Fruit fly (Drosophila melanogaster) whole organism, embryonic: Measurements from ENCODE around the gene CG16779.
A peak's percentile ranks its signal among the peaks of the same experiment; 100 is the strongest.

ENCODE experiments used
- ATbp ChIP-seq: fragments of 200-800 bp; sonication (Bioruptor generic); optimal IDR thresholded peaks from 2 replicates; lab custom pipeline; 2017; ENCODE audit warnings: missing biosample characterization, mild to moderate bottlenecking, missing genetic modification characterization, missing genetic modification reagents
- Ada2b ChIP-seq: fragments of 200-800 bp; sonication (Bioruptor generic); IDR thresholded peaks from 2 replicates; pipeline ENCODE4 v1.3.6; 2022; ENCODE audit warnings: missing biosample characterization, missing genetic modification characterization
- CG10565 ChIP-seq: fragments of 200-800 bp; sonication (Bioruptor generic); optimal IDR thresholded peaks from 3 replicates; lab custom pipeline; 2016; ENCODE audit warnings: missing biosample characterization, mild to moderate bottlenecking, missing genetic modification characterization
- CG10959 ChIP-seq: fragments of 200-800 bp; sonication (Bioruptor generic); IDR thresholded peaks from 2 replicates; pipeline ENCODE4 v1.3.6; 2022; ENCODE audit warnings: missing biosample characterization, missing genetic modification characterization
- CG13424 ChIP-seq: fragments of 200-800 bp; sonication (Bioruptor generic); optimal IDR thresholded peaks from 2 replicates; lab custom pipeline; 2019; ENCODE audit warnings: missing biosample characterization, mild to moderate bottlenecking, missing genetic modification characterization, moderate library complexity
- CG13775 ChIP-seq: fragments of 200-800 bp; sonication (Bioruptor generic); optimal IDR thresholded peaks from 3 replicates; lab custom pipeline; 2017; ENCODE audit warnings: missing biosample characterization, mild to moderate bottlenecking, missing genetic modification characterization
- CG13894 ChIP-seq: fragments of 200-800 bp; sonication (Bioruptor generic); optimal IDR thresholded peaks from 3 replicates; lab custom pipeline; 2018; ENCODE audit warnings: missing biosample characterization, mild to moderate bottlenecking, missing genetic modification characterization, moderate library complexity
- CG15269 ChIP-seq: fragments of 200-800 bp; sonication (Bioruptor generic); optimal IDR thresholded peaks from 2 replicates; lab custom pipeline; 2018; ENCODE audit warnings: missing biosample characterization, mild to moderate bottlenecking, missing genetic modification characterization, moderate library complexity
- CG17361 ChIP-seq: fragments of 200-800 bp; sonication (Bioruptor generic); IDR thresholded peaks from 3 replicates; pipeline ENCODE4 v1.3.6; 2022; ENCODE audit warnings: missing biosample characterization, missing genetic modification characterization
- CG17385 ChIP-seq: fragments of 200-800 bp; sonication (Bioruptor generic); optimal IDR thresholded peaks from 3 replicates; lab custom pipeline; 2018; ENCODE audit warnings: missing biosample characterization, mild to moderate bottlenecking, missing genetic modification characterization
- CG2116 ChIP-seq: fragments of 200-800 bp; sonication (Bioruptor generic); optimal IDR thresholded peaks from 3 replicates; lab custom pipeline; 2018; ENCODE audit warnings: missing biosample characterization, mild to moderate bottlenecking, missing genetic modification characterization
- CG3163 ChIP-seq: fragments of 200-800 bp; sonication (Bioruptor generic); optimal IDR thresholded peaks from 3 replicates; lab custom pipeline; 2016; ENCODE audit warnings: missing biosample characterization, missing genetic modification characterization
- CG32532 ChIP-seq: fragments of 200-800 bp; sonication (Bioruptor generic); IDR thresholded peaks from 2 replicates; pipeline ENCODE4 v1.3.6; 2022; ENCODE audit warnings: missing biosample characterization, missing genetic modification characterization
- CG3995 ChIP-seq: fragments of 200-800 bp; sonication (Bioruptor generic); optimal IDR thresholded peaks from 3 replicates; lab custom pipeline; 2016; ENCODE audit warnings: missing biosample characterization, missing genetic modification characterization
- CG4730 ChIP-seq: fragments of 200-800 bp; sonication (Bioruptor generic); IDR thresholded peaks from 2 replicates; pipeline ENCODE4 v1.3.6; 2022; ENCODE audit warnings: missing biosample characterization, missing genetic modification characterization
- CG6175 ChIP-seq: fragments of 200-800 bp; sonication (Bioruptor generic); IDR thresholded peaks from 3 replicates; pipeline ENCODE4 v1.3.6; 2022; ENCODE audit warnings: missing biosample characterization, missing genetic modification characterization
- CG8924 ChIP-seq: fragments of 200-800 bp; optimal IDR thresholded peaks from 3 replicates; lab custom pipeline; 2019; ENCODE audit warnings: missing biosample characterization, mild to moderate bottlenecking, missing genetic modification characterization, moderate library complexity
- CHES-1-like ChIP-seq: fragments of 200-800 bp; sonication (Bioruptor generic); optimal IDR thresholded peaks from 2 replicates; lab custom pipeline; 2016; ENCODE audit warnings: missing biosample characterization, missing genetic modification characterization
- D19A ChIP-seq: fragments of 200-800 bp; optimal IDR thresholded peaks from 3 replicates; lab custom pipeline; 2019; ENCODE audit warnings: missing biosample characterization, mild to moderate bottlenecking, missing genetic modification characterization, moderate library complexity
- Dfd ChIP-seq, 2 experiments: fragments of >200 bp; optimal IDR thresholded peaks; 2 replicates each; lab custom pipeline; 2017; ENCODE audit warnings: missing biosample characterization in 2 of 2, missing genetic modification characterization in 2 of 2
- Doc3 ChIP-seq: fragments of 200-800 bp; sonication (Bioruptor generic); IDR thresholded peaks from 3 replicates; pipeline ENCODE4 v1.3.6; 2022; ENCODE audit warnings: missing biosample characterization, missing genetic modification characterization; ENCODE audit not compliant: partially characterized antibody
- Elba2 ChIP-seq: fragments of 200-800 bp; sonication (Bioruptor generic); optimal IDR thresholded peaks from 3 replicates; lab custom pipeline; 2016; ENCODE audit warnings: missing biosample characterization, missing genetic modification characterization
- Fer3 ChIP-seq: fragments of 200-800 bp; sonication (Bioruptor generic); optimal IDR thresholded peaks from 2 replicates; lab custom pipeline; 2018; ENCODE audit warnings: missing biosample characterization, mild to moderate bottlenecking, missing genetic modification characterization, moderate library complexity
- Hr51 ChIP-seq, 2 experiments: fragments of 200-800 bp; sonication (Bioruptor generic); optimal IDR thresholded peaks; 2 replicates in 1 of 2; 3 replicates in 1 of 2; lab custom pipeline; 2016 to 2018; ENCODE audit warnings: missing biosample characterization in 2 of 2, missing genetic modification characterization in 2 of 2, mild to moderate bottlenecking in 1 of 2, moderate library complexity in 1 of 2
- Lhr ChIP-seq: fragments of 200-800 bp; sonication (Bioruptor generic); optimal IDR thresholded peaks from 3 replicates; lab custom pipeline; 2017; ENCODE audit warnings: mild to moderate bottlenecking, missing biosample characterization, missing genetic modification reagents, missing genetic modification characterization
- Lim3 ChIP-seq: fragments of 200-800 bp; sonication (Bioruptor generic); IDR thresholded peaks from 2 replicates; pipeline ENCODE4 v1.3.6; 2022; ENCODE audit warnings: missing biosample characterization, missing genetic modification characterization
- Mrtf ChIP-seq: fragments of 200-800 bp; sonication (Bioruptor generic); IDR thresholded peaks from 3 replicates; pipeline ENCODE4 v1.3.6; 2022; ENCODE audit warnings: missing biosample characterization, missing genetic modification characterization
- Nf-YB ChIP-seq: fragments of 200-800 bp; sonication (Bioruptor generic); optimal IDR thresholded peaks from 3 replicates; lab custom pipeline; 2019; ENCODE audit warnings: missing biosample characterization, mild to moderate bottlenecking, missing genetic modification characterization, moderate library complexity
- Poxn ChIP-seq: fragments of 200-800 bp; sonication (Bioruptor generic); IDR thresholded peaks from 2 replicates; pipeline ENCODE4 v1.3.6; 2022; ENCODE audit warnings: missing biosample characterization, missing genetic modification characterization
- Ptx1 ChIP-seq: fragments of 200-800 bp; sonication (Bioruptor generic); IDR thresholded peaks from 2 replicates; pipeline ENCODE4 v1.3.6; 2022; ENCODE audit warnings: missing biosample characterization, missing genetic modification characterization
- Vsx1 ChIP-seq: fragments of 200-800 bp; sonication (Bioruptor generic); optimal IDR thresholded peaks from 2 replicates; lab custom pipeline; 2017; ENCODE audit warnings: missing biosample characterization, mild to moderate bottlenecking, missing genetic modification characterization, missing genetic modification reagents
- bsh ChIP-seq, 2 experiments: fragments of 200-800 bp; sonication (Bioruptor generic); optimal IDR thresholded peaks; 2 replicates each; lab custom pipeline; 2017 to 2018; ENCODE audit warnings: mild to moderate bottlenecking in 2 of 2, missing biosample characterization in 2 of 2, missing genetic modification characterization in 2 of 2, moderate library complexity in 1 of 2
- caup ChIP-seq: fragments of 200-800 bp; sonication (Bioruptor generic); optimal IDR thresholded peaks from 3 replicates; lab custom pipeline; 2017; ENCODE audit warnings: missing biosample characterization, mild to moderate bottlenecking, missing genetic modification characterization, moderate library complexity; ENCODE audit not compliant: severe bottlenecking
- dpn ChIP-seq, 2 experiments: fragments of 200-800 bp; sonication (Bioruptor generic); optimal IDR thresholded peaks; 3 replicates each; lab custom pipeline; 2016; ENCODE audit warnings: missing biosample characterization in 2 of 2, missing genetic modification characterization in 2 of 2
- exex ChIP-seq: fragments of 200-800 bp; sonication (Bioruptor generic); optimal IDR thresholded peaks from 4 replicates; lab custom pipeline; 2018; ENCODE audit warnings: missing biosample characterization, mild to moderate bottlenecking, missing genetic modification characterization, moderate library complexity
- grn ChIP-seq: fragments of 200-800 bp; sonication (Bioruptor generic); optimal IDR thresholded peaks from 3 replicates; lab custom pipeline; 2017; ENCODE audit warnings: missing biosample characterization, missing genetic modification characterization
- gsb ChIP-seq: fragments of 200-800 bp; sonication (Bioruptor generic); IDR thresholded peaks from 2 replicates; pipeline ENCODE4 v1.3.6; 2022; ENCODE audit warnings: missing biosample characterization, missing genetic modification characterization
- hbn ChIP-seq: fragments of 200-800 bp; sonication (Bioruptor generic); IDR thresholded peaks from 2 replicates; pipeline ENCODE4 v1.3.6; 2022; ENCODE audit warnings: missing biosample characterization, missing genetic modification characterization; ENCODE audit not compliant: partially characterized antibody
- ken ChIP-seq: fragments of 200-800 bp; sonication (Bioruptor generic); IDR thresholded peaks from 3 replicates; pipeline ENCODE4 v1.3.6; 2022; ENCODE audit warnings: missing biosample characterization, missing genetic modification characterization
- knrl ChIP-seq: fragments of 200-800 bp; sonication (Bioruptor generic); IDR thresholded peaks from 3 replicates; pipeline ENCODE4 v1.3.6; 2022; ENCODE audit warnings: missing biosample characterization, missing genetic modification characterization; ENCODE audit not compliant: partially characterized antibody
- nau ChIP-seq: fragments of 200-800 bp; sonication (Bioruptor generic); optimal IDR thresholded peaks from 3 replicates; lab custom pipeline; 2017; ENCODE audit warnings: missing biosample characterization, mild to moderate bottlenecking, missing genetic modification characterization, missing genetic modification reagents
- onecut ChIP-seq: fragments of 200-800 bp; sonication (Bioruptor generic); IDR thresholded peaks from 2 replicates; pipeline ENCODE4 v1.3.6; 2022; ENCODE audit warnings: missing biosample characterization, missing genetic modification characterization
- pho ChIP-seq: fragments of 200-800 bp; sonication (Bioruptor generic); optimal IDR thresholded peaks from 2 replicates; lab custom pipeline; 2016; ENCODE audit warnings: missing biosample characterization, missing genetic modification characterization
- run ChIP-seq: fragments of 200-800 bp; sonication (Bioruptor generic); optimal IDR thresholded peaks from 3 replicates; lab custom pipeline; 2018; ENCODE audit warnings: missing biosample characterization, mild to moderate bottlenecking, missing genetic modification characterization
- slbo ChIP-seq: fragments of 200-800 bp; sonication (Bioruptor generic); IDR thresholded peaks from 2 replicates; pipeline ENCODE4 v1.3.6; 2022; ENCODE audit warnings: missing biosample characterization, missing genetic modification characterization
- tup ChIP-seq: fragments of 200-800 bp; sonication (Bioruptor generic); optimal IDR thresholded peaks from 2 replicates; lab custom pipeline; 2016; ENCODE audit warnings: missing biosample characterization, mild to moderate bottlenecking, missing genetic modification characterization, moderate library complexity
- tx ChIP-seq: fragments of 200-800 bp; sonication (Bioruptor generic); optimal IDR thresholded peaks from 2 replicates; lab custom pipeline; 2016; ENCODE audit warnings: missing biosample characterization, missing genetic modification characterization
- unc-4 ChIP-seq: fragments of 200-800 bp; sonication (Bioruptor generic); IDR thresholded peaks from 2 replicates; pipeline ENCODE4 v1.3.6; 2022; ENCODE audit warnings: missing biosample characterization, missing genetic modification characterization; ENCODE audit not compliant: partially characterized antibody
- wdn ChIP-seq: fragments of 200-800 bp; sonication (Bioruptor generic); IDR thresholded peaks from 2 replicates; pipeline ENCODE4 v1.3.6; 2022; ENCODE audit warnings: missing biosample characterization, missing genetic modification characterization
- z ChIP-seq: fragments of 200-800 bp; sonication (Bioruptor generic); IDR thresholded peaks from 3 replicates; pipeline ENCODE4 v1.3.6; 2022; ENCODE audit warnings: missing biosample characterization, missing genetic modification characterization

CG16779 gene

DNA sequence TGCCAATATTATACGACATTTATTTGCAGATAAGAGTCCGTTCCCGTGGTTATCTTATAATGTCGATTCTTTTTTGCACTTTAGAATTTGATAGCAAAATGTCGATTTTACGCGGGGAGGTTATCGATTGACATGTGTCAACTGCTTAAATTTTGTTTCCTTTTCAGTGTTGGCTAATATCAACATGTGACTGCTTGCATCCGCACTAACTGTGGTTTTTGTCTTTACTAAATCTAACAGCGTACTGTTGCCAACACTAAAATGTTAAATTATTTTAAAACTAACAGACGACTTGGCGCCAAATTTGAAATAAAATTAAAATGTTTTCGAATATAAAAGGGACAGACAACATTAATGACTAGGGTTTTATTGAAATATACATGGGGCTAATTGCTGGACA lies 3.3 kb upstream of the CG16779 start (continued):
- TF ChIP-seq Ada2b (GFP tag; lab: Robert Waterston, UW) (no peak), ATbp (GFP tag; lab: Kevin White, UChicago) (no peak), CG3163 (GFP tag; lab: Kevin White, UChicago) (peak; percentile 73), CG3995 (GFP tag; lab: Kevin White, UChicago) (peak; percentile 59), Poxn (GFP tag; lab: Robert Waterston, UW) (no peak), CG17361 (GFP tag; lab: Robert Waterston, UW) (peak; percentile 65), CG2116 (GFP tag; lab: Kevin White, UChicago) (peak; percentile 81), Vsx1 (peak; percentile 36), onecut (GFP tag; lab: Robert Waterston, UW) (no peak), Elba2 (peak; percentile 4), bsh (GFP tag; optimal IDR thresholded peaks at IDR 0.05; lab: Kevin White, UChicago) (peak in 1 of 2 experiments; percentile 40), Hr51 (GFP tag; optimal IDR thresholded peaks at IDR 0.05; lab: Kevin White, UChicago) (peak; percentile 37 to 83), exex (tag; lab: Kevin White, UChicago) (peak; percentile 40), CG13424 (tag; lab: Kevin White, UChicago) (peak; percentile 63), Nf-YB (GFP tag; lab: Kevin White, UChicago) (peak; percentile 30), CG32532 (GFP tag; lab: Robert Waterston, UW) (peak; percentile 74), unc-4 (GFP tag; lab: Robert Waterston, UW) (peak; percentile 58), hbn (GFP tag; lab: Robert Waterston, UW) (peak; percentile 39; the same call in 1 of the 2 replicates), knrl (GFP tag; lab: Robert Waterston, UW) (peak; percentile 69; the same call in 1 of the 3 replicates), nau (no peak), CHES-1-like (GFP tag; lab: Kevin White, UChicago) (peak; percentile 82), CG13775 (GFP tag; lab: Kevin White, UChicago) (peak; percentile 89), z (GFP tag; lab: Robert Waterston, UW) (no peak), CG6175 (GFP tag; lab: Robert Waterston, UW) (no peak), run (tag; lab: Kevin White, UChicago) (peak; percentile 9), tx (GFP tag; lab: Kevin White, UChicago) (peak; percentile 78), Mrtf (GFP tag; lab: Robert Waterston, UW) (0 out of 3 replicates have a peak, but pooled peaks have one; percentile 31), Fer3 (tag; lab: Kevin White, UChicago) (peak; percentile 60), slbo (GFP tag; lab: Robert Waterston, UW) (peak; percentile 92), wdn (GFP tag; lab: Robert Waterston, UW) (peak; percentile 46; the same call in 1 of the 2 replicates), caup (GFP tag; lab: Kevin White, UChicago) (peak; percentile 74), gsb (GFP tag; lab: Robert Waterston, UW) (no peak), CG8924 (tag; lab: Kevin White, UChicago) (no peak), Lim3 (GFP tag; lab: Robert Waterston, UW) (no peak), CG17385 (GFP tag; lab: Kevin White, UChicago) (peak; percentile 46), Ptx1 (peak; percentile 76), CG13894 (tag; lab: Kevin White, UChicago) (peak; percentile 87), dpn (GFP tag; optimal IDR thresholded peaks at IDR 0.05; lab: Kevin White, UChicago) (peak; percentile 81 to 89), Doc3 (GFP tag; lab: Robert Waterston, UW) (no peak), D19A (tag; lab: Kevin White, UChicago) (no peak), CG15269 (tag; lab: Kevin White, UChicago) (peak; percentile 48), CG4730 (GFP tag; lab: Robert Waterston, UW) (peak; percentile 46; the same call in 1 of the 2 replicates), grn (GFP tag; lab: Kevin White, UChicago) (peak; percentile 84), pho (peak; percentile 85), Dfd (GFP tag; optimal IDR thresholded peaks at IDR 0.05; lab: Kevin White, UChicago) (no peak), ken (GFP tag; lab: Robert Waterston, UW) (peak; percentile 85), CG10959 (GFP tag; lab: Robert Waterston, UW) (no peak), Lhr (peak; percentile 91), CG10565 (GFP tag; lab: Kevin White, UChicago) (no peak), tup (GFP tag; lab: Kevin White, UChicago) (no peak)
